Worm (Caenorhabditis elegans): Measurements from ENCODE around the gene glr-5.

Gene glr-5

ce11 chrV:8739136-8739535 lies 22.8 kb downstream of the glr-5 start, which contains the start of gene ZC196.2:
ZC196.2 (plus strand) TSS chrV:8739436.
- TF ChIP-seq ama-1 (optimal IDR thresholded peaks at IDR 0.05) (no peak), nhr-84 (tag; optimal IDR thresholded peaks at IDR 0.05) (no peak)

- TF ChIP-seq ceh-63 (GFP tag; optimal IDR thresholded peaks at IDR 0.05) (no peak), nhr-20 (tag; optimal IDR thresholded peaks at IDR 0.05) (no peak), unc-130 (tag; optimal IDR thresholded peaks at IDR 0.05) (no peak), swsn-7 (tag; optimal IDR thresholded peaks at IDR 0.05) (no peak), snu-23 (GFP tag; optimal IDR thresholded peaks at IDR 0.05) (no peak), tlp-1 (tag; optimal IDR thresholded peaks at IDR 0.05) (no peak), lin-15B (tag; optimal IDR thresholded peaks at IDR 0.05) (no peak), xbp-1 (tag; optimal IDR thresholded peaks at IDR 0.05) (no peak), nhr-237 (tag; optimal IDR thresholded peaks at IDR 0.05) (no peak), nhr-12 (tag; optimal IDR thresholded peaks at IDR 0.05) (no peak), ets-5 (GFP tag; IDR thresholded peaks at IDR 0.05) (no peak), pag-3 (tag; optimal IDR thresholded peaks at IDR 0.05; ENCODE audit: borderline replicate concordance, insufficient read depth) (no peak), zag-1 (tag; optimal IDR thresholded peaks at IDR 0.05) (no peak), nhr-85 (tag) (no peak), mab-9 (GFP tag; IDR thresholded peaks at IDR 0.05) (no peak), ceh-82 (tag; optimal IDR thresholded peaks at IDR 0.05) (no peak), Y116A8C.19 (tag; optimal IDR thresholded peaks at IDR 0.05; ENCODE audit: borderline replicate concordance) (no peak), mef-2 (tag; optimal IDR thresholded peaks at IDR 0.05) (no peak), nhr-19 (GFP tag; conservative IDR thresholded peaks at IDR 0.05) (no peak), mdl-1 (tag; optimal IDR thresholded peaks at IDR 0.05) (no peak)
Observed at ce11 chrV:8745858-8746257, 29.6 kb downstream of the glr-5 start, which contains the start of gene B0507.6. B0507.6 (plus strand) TSS chrV:8746158.

ce11 chrV:8753395-8753794 lies 37.1 kb downstream of the glr-5 start, which contains the start of gene B0507.5:
B0507.5 (plus strand) TSS chrV:8753695.
- TF ChIP-seq zag-1 (tag; optimal IDR thresholded peaks at IDR 0.05) (no peak), swsn-7 (tag; optimal IDR thresholded peaks at IDR 0.05) (no peak), nhr-237 (tag; optimal IDR thresholded peaks at IDR 0.05) (no peak), nhr-47 (tag; optimal IDR thresholded peaks at IDR 0.05) (no peak), efl-1 (optimal IDR thresholded peaks at IDR 0.05) (no peak), efl-1 (GFP tag; optimal IDR thresholded peaks at IDR 0.05 in 1 of 2) (no peak), C34B4.2 (tag; optimal IDR thresholded peaks at IDR 0.05) (no peak), unc-62 (GFP tag; optimal IDR thresholded peaks at IDR 0.05) (no peak), nhr-85 (tag) (no peak), zip-4 (GFP tag; optimal IDR thresholded peaks at IDR 0.05) (no peak), unc-130 (tag; optimal IDR thresholded peaks at IDR 0.05) (no peak), ceh-63 (GFP tag; optimal IDR thresholded peaks at IDR 0.05) (no peak), nhr-77 (tag; optimal IDR thresholded peaks at IDR 0.05) (no peak), C04F5.9 (tag; optimal IDR thresholded peaks at IDR 0.05) (no peak), ceh-82 (tag; optimal IDR thresholded peaks at IDR 0.05) (no peak), lin-39 (tag; optimal IDR thresholded peaks at IDR 0.05) (no peak)

- no peak for TF ChIP-seq nhr-28 (tag; optimal IDR thresholded peaks at IDR 0.05)
- TF ChIP-seq hlh-4 (tag; optimal IDR thresholded peaks at IDR 0.05) = no peak
- TF ChIP-seq aha-1 (tag; optimal IDR thresholded peaks at IDR 0.05) = no peak
- TF ChIP-seq lir-3 (tag; optimal IDR thresholded peaks at IDR 0.05; ENCODE audit: poor library complexity) = no peak
- no peak for TF ChIP-seq ces-1 (GFP tag; optimal IDR thresholded peaks at IDR 0.05)
- TF ChIP-seq Y116A8C.19 (tag; optimal IDR thresholded peaks at IDR 0.05; ENCODE audit: borderline replicate concordance) = no peak
- no peak for TF ChIP-seq aly-2 (tag; optimal IDR thresholded peaks at IDR 0.05)
- TF ChIP-seq nhr-85 (tag) = no peak
- TF ChIP-seq efl-1 (optimal IDR thresholded peaks at IDR 0.05) = no peak
- TF ChIP-seq efl-1 (GFP tag; optimal IDR thresholded peaks at IDR 0.05 in 1 of 2) = no peak
- no peak for TF ChIP-seq sptf-1 (tag; optimal IDR thresholded peaks at IDR 0.05)
- no peak for TF ChIP-seq snpc-4 (tag; optimal IDR thresholded peaks at IDR 0.05)
- no peak for TF ChIP-seq tbx-2 (tag; optimal IDR thresholded peaks at IDR 0.05)
- TF ChIP-seq zip-4 (GFP tag; optimal IDR thresholded peaks at IDR 0.05) = no peak
- no peak for TF ChIP-seq lin-35 (GFP tag; optimal IDR thresholded peaks at IDR 0.05)
- TF ChIP-seq pag-3 (tag; optimal IDR thresholded peaks at IDR 0.05; ENCODE audit: borderline replicate concordance, insufficient read depth) = no peak
- TF ChIP-seq tlp-1 (tag; optimal IDR thresholded peaks at IDR 0.05) = no peak
Observed at ce11 chrV:8754670-8755069, 38.4 kb downstream of the glr-5 start, which contains the start of gene B0507.4. B0507.4 (plus strand) TSS chrV:8754970.
